Worm (Caenorhabditis elegans) whole organism, L3 larva: ENCODE results near the gene tat-4.

ENCODE experiments used
- R02D3.7 ChIP-seq: fragments of 150-350 bp; optimal IDR thresholded peaks from 2 replicates; lab custom pipeline; 2014; ENCODE audit warnings: missing biosample characterization, missing genetic modification characterization
- ZK546.5 ChIP-seq: sonication (generic microtip); optimal IDR thresholded peaks from 2 replicates; lab custom pipeline; 2017; ENCODE audit warnings: missing biosample characterization, missing genetic modification characterization
- ama-1 ChIP-seq: fragments of 150-350 bp; optimal IDR thresholded peaks from 2 replicates; lab custom pipeline; 2018
- ceh-16 ChIP-seq: sonication (generic microtip); optimal IDR thresholded peaks from 2 replicates; lab custom pipeline; 2017; ENCODE audit warnings: missing biosample characterization, missing genetic modification characterization
- ceh-28 ChIP-seq: fragments of 150-350 bp; optimal IDR thresholded peaks from 2 replicates; lab custom pipeline; 2014; ENCODE audit warnings: missing biosample characterization, missing genetic modification reagents, missing genetic modification characterization
- daf-12 ChIP-seq: fragments of 150-350 bp; optimal IDR thresholded peaks from 2 replicates; lab custom pipeline; 2014; ENCODE audit warnings: missing biosample characterization, missing genetic modification reagents, missing genetic modification characterization
- elt-1 ChIP-seq: fragments of 150-350 bp; optimal IDR thresholded peaks from 2 replicates; lab custom pipeline; 2014; ENCODE audit warnings: missing biosample characterization, missing genetic modification characterization
- elt-3 ChIP-seq, 3 experiments: fragments of 150-350 bp in 1 of 3; sonication (generic microtip) in 2 of 3; optimal IDR thresholded peaks; 2 replicates in 2 of 3; 4 replicates in 1 of 3; lab custom pipeline; 2014 to 2017; ENCODE audit warnings: missing biosample characterization in 3 of 3, missing genetic modification characterization in 3 of 3
- eor-1 ChIP-seq, 2 experiments: fragments of 150-350 bp; optimal IDR thresholded peaks; 2 replicates each; lab custom pipeline; 2014 to 2018; ENCODE audit warnings: missing biosample characterization in 2 of 2, missing genetic modification characterization in 2 of 2
- fkh-10 ChIP-seq: sonication (generic microtip); optimal IDR thresholded peaks from 2 replicates; lab custom pipeline; 2017; ENCODE audit warnings: missing biosample characterization, missing genetic modification reagents, missing genetic modification characterization
- fkh-2 ChIP-seq: fragments of 150-350 bp; optimal IDR thresholded peaks from 2 replicates; lab custom pipeline; 2014; ENCODE audit warnings: missing biosample characterization, missing genetic modification reagents, missing genetic modification characterization
- fos-1 ChIP-seq: fragments of 150-350 bp; optimal IDR thresholded peaks from 2 replicates; lab custom pipeline; 2014; ENCODE audit warnings: missing biosample characterization, missing genetic modification characterization
- jun-1 ChIP-seq: fragments of 150-350 bp; optimal IDR thresholded peaks from 2 replicates; lab custom pipeline; 2014; ENCODE audit warnings: missing biosample characterization, missing genetic modification reagents, missing genetic modification characterization
- lin-15B ChIP-seq: fragments of 150-350 bp; optimal IDR thresholded peaks from 2 replicates; lab custom pipeline; 2014; ENCODE audit warnings: missing biosample characterization, missing genetic modification characterization
- lin-39 ChIP-seq: fragments of 150-350 bp; optimal IDR thresholded peaks from 2 replicates; lab custom pipeline; 2018; ENCODE audit warnings: missing biosample characterization, missing genetic modification reagents, missing genetic modification characterization
- lsy-12 ChIP-seq: sonication (generic microtip); optimal IDR thresholded peaks from 2 replicates; lab custom pipeline; 2016; ENCODE audit warnings: mild to moderate bottlenecking, missing genetic modification characterization, missing compliant biosample characterization
- mdl-1 ChIP-seq: fragments of 150-350 bp; optimal IDR thresholded peaks from 2 replicates; lab custom pipeline; 2014; ENCODE audit warnings: missing biosample characterization, missing genetic modification characterization
- mml-1 ChIP-seq: fragments of 150-350 bp; sonication (generic microtip); optimal IDR thresholded peaks from 3 replicates; lab custom pipeline; 2014; ENCODE audit warnings: missing biosample characterization, missing genetic modification characterization
- nfya-1 ChIP-seq: sonication (generic microtip); optimal IDR thresholded peaks from 2 replicates; lab custom pipeline; 2017; ENCODE audit warnings: missing genetic modification characterization, mild to moderate bottlenecking, missing compliant biosample characterization, antibody characterized with exemption, moderate library complexity; ENCODE audit not compliant: insufficient read depth
- nhr-11 ChIP-seq: fragments of 150-350 bp; optimal IDR thresholded peaks from 2 replicates; lab custom pipeline; 2014; ENCODE audit warnings: missing biosample characterization, missing genetic modification characterization
- nhr-12 ChIP-seq: fragments of 150-350 bp; optimal IDR thresholded peaks from 2 replicates; lab custom pipeline; 2014; ENCODE audit warnings: missing biosample characterization, missing genetic modification characterization
- nhr-23 ChIP-seq: fragments of 150-350 bp; optimal IDR thresholded peaks from 2 replicates; lab custom pipeline; 2014; ENCODE audit warnings: missing biosample characterization, missing genetic modification reagents, missing genetic modification characterization
- nhr-25 ChIP-seq: sonication (generic microtip); optimal IDR thresholded peaks from 2 replicates; lab custom pipeline; 2017; ENCODE audit warnings: missing biosample characterization, missing genetic modification characterization
- nhr-28 ChIP-seq: fragments of 150-350 bp; optimal IDR thresholded peaks from 2 replicates; lab custom pipeline; 2014; ENCODE audit warnings: missing biosample characterization, missing genetic modification characterization
- nhr-43 ChIP-seq: sonication (generic microtip); optimal IDR thresholded peaks from 2 replicates; lab custom pipeline; 2016; ENCODE audit warnings: mild to moderate bottlenecking, missing genetic modification characterization, missing compliant biosample characterization; ENCODE audit not compliant: poor library complexity, severe bottlenecking
- nhr-67 ChIP-seq: fragments of 150-350 bp; optimal IDR thresholded peaks from 2 replicates; lab custom pipeline; 2014; ENCODE audit warnings: missing biosample characterization, missing genetic modification characterization
- pha-4 ChIP-seq: fragments of 150-350 bp; optimal IDR thresholded peaks from 2 replicates; lab custom pipeline; 2014; ENCODE audit warnings: missing biosample characterization, missing genetic modification reagents, missing genetic modification characterization
- pqm-1 ChIP-seq: fragments of 150-350 bp; optimal IDR thresholded peaks from 2 replicates; lab custom pipeline; 2017; ENCODE audit warnings: missing biosample characterization, missing genetic modification characterization, inconsistent platforms
- skn-1 ChIP-seq: fragments of 150-350 bp; optimal IDR thresholded peaks from 2 replicates; lab custom pipeline; 2014; ENCODE audit warnings: missing biosample characterization, missing genetic modification characterization
- unc-39 ChIP-seq: sonication (generic microtip); optimal IDR thresholded peaks from 4 replicates; lab custom pipeline; 2017; ENCODE audit warnings: missing biosample characterization, missing genetic modification characterization
- unc-62 ChIP-seq: fragments of 150-350 bp; sonication (generic microtip); optimal IDR thresholded peaks from 4 replicates; lab custom pipeline; 2014; ENCODE audit warnings: missing biosample characterization, missing genetic modification reagents, missing genetic modification characterization
- zag-1 ChIP-seq: fragments of 150-350 bp; optimal IDR thresholded peaks from 2 replicates; lab custom pipeline; 2014; ENCODE audit warnings: missing biosample characterization, missing genetic modification characterization
- ztf-11 ChIP-seq: fragments of 150-350 bp; optimal IDR thresholded peaks from 2 replicates; lab custom pipeline; 2014; ENCODE audit warnings: missing biosample characterization, missing genetic modification characterization
- ztf-4 ChIP-seq: fragments of 150-350 bp; optimal IDR thresholded peaks from 2 replicates; lab custom pipeline; 2014; ENCODE audit warnings: missing biosample characterization, missing genetic modification characterization

The tat-4 gene

DNA sequence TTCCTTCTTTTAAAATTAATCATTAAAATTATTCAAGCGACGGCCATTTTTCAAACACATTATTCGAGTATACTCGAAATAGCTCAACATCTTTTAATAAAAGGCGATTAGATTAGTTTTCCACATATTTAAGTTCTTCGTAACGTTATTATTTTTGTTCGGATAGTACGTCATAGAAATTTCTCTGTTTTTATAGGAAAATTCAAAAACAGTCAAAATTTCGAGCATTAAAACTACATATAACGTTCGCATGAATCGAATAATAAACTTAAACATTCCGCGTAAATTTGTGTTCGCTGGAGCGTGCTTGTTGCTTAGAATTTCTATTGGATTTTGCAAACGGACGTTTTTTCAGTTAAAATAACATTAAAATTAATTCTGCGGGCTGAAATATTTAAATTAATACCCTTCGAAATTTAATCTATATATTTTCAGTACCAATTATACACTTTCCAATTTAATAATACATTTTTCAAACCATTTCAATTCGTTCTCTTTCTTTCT lies 1.2 kb upstream of the tat-4 start, which contains the start of gene blos-4:
TSS of gene blos-4 (plus strand) at position 51 of the 504 bp plus-strand sequence.
- TF ChIP-seq fkh-10 (GFP tag; lab: Kevin White, UChicago): no peak
- TF ChIP-seq nhr-43 (tag; lab: Kevin White, UChicago): no peak
- TF ChIP-seq zag-1: no peak
- no peak for TF ChIP-seq lin-15B (tag; lab: Kevin White, UChicago)
- no peak for TF ChIP-seq ztf-4 (tag; lab: Kevin White, UChicago)
- no peak for TF ChIP-seq nhr-11
- no peak for TF ChIP-seq elt-3 (tag; optimal IDR thresholded peaks at IDR 0.05; lab: Kevin White, UChicago)
- no peak for TF ChIP-seq unc-62 (GFP tag; lab: Kevin White, UChicago)
- TF ChIP-seq lsy-12 (tag; lab: Kevin White, UChicago): no peak
- TF ChIP-seq elt-1 (tag; lab: Kevin White, UChicago): no peak
- TF ChIP-seq nhr-23: no peak
- TF ChIP-seq lin-39 (tag; lab: Kevin White, UChicago): no peak
- no peak for TF ChIP-seq nfya-1 (tag; lab: Kevin White, UChicago)
- no peak for TF ChIP-seq ceh-28 (tag; lab: Kevin White, UChicago)
- no peak for TF ChIP-seq ama-1 (lab: Kevin White, UChicago)
- TF ChIP-seq unc-39 (tag; lab: Kevin White, UChicago): no peak
- no peak for TF ChIP-seq nhr-28 (tag; lab: Kevin White, UChicago)
- no peak for TF ChIP-seq mml-1 (tag; lab: Kevin White, UChicago)
- no peak for TF ChIP-seq ztf-11 (tag; lab: Kevin White, UChicago)
- no peak for TF ChIP-seq ceh-16 (tag; lab: Kevin White, UChicago)
- TF ChIP-seq, all 47 proteins: peak for 0

DNA sequence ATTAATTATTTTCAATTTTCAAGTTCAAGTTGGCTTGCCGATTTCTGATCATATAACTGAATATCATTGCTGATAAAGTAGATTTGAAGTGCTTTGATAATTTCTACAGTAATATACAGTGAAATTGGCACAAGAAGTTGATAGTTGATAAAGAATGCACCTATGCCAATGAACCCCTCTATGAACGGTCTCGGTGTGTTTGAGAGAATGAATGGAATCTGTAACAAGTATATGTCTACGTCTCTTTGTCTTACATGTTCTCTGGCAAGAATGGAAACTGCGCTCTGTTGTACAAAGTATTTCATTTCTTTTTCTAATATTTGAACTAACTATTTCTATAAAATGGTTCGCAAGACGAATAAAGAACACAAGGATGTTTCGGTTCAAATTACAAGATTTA lies 2.3 kb downstream of the tat-4 start, which contains the start of gene T24H7.8:
TSS of gene T24H7.8 (plus strand) at position 301 of the 400 bp plus-strand sequence.
- TF ChIP-seq nhr-25 (tag; lab: Kevin White, UChicago) (no peak), ceh-28 (tag; lab: Kevin White, UChicago) (no peak), ZK546.5 (tag; lab: Kevin White, UChicago) (no peak), lin-15B (tag; lab: Kevin White, UChicago) (no peak), jun-1 (no peak), fos-1 (tag; lab: Kevin White, UChicago) (no peak), pqm-1 (tag; lab: Kevin White, UChicago) (no peak), ama-1 (lab: Kevin White, UChicago) (no peak), lin-39 (tag; lab: Kevin White, UChicago) (no peak), nhr-67 (tag; lab: Kevin White, UChicago) (no peak), fkh-2 (no peak), ztf-4 (tag; lab: Kevin White, UChicago) (no peak), nhr-12 (tag; lab: Kevin White, UChicago) (no peak), unc-39 (tag; lab: Kevin White, UChicago) (no peak), nhr-28 (tag; lab: Kevin White, UChicago) (no peak), R02D3.7 (tag; lab: Kevin White, UChicago) (no peak), nfya-1 (tag; lab: Kevin White, UChicago) (no peak), eor-1 (tag; optimal IDR thresholded peaks at IDR 0.05; lab: Kevin White, UChicago) (no peak), skn-1 (tag; lab: Kevin White, UChicago) (no peak)

DNA sequence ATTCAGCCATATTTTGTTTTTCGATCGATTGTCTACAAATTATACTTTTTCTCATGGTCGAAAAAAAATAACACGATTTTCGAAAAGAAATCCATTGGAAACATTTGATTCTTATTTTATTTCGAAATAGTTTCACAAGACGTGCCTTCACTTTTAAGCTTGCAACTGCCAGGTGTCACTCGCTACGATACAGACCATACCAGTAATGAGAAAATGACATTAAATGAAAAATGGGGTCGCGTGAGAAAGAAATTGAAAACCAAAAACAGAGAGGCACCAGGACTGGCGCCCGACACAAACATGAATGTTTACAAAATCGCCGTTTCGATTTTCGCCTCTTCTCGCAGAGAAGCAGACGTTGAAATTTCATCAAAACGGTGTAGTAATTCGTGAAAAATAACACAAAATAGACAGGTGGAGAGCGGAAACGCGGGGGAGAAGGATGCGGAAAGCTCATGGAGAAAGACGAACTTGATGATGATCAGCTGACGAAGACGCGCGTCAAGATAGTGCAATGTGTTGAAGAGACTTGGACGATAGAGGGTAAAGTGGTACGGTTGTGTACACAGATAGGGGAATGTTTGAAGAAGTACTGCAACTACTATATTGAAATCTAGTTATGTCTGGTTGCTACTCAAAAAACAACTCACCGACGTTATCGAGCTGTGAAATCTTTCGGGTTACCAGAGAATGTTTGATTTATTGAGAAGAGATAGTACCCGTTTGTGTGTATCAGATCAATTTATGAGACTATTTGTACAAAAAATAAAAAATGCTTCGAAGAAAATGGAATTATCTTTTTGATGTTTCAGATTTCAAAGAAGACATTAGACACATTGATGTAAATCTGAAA lies 7.8 kb downstream of the tat-4 start:
- TF ChIP-seq elt-1 (tag; lab: Kevin White, UChicago) (peak; percentile 81), nhr-11 (no peak), mdl-1 (tag; lab: Kevin White, UChicago) (no peak), nhr-28 (tag; lab: Kevin White, UChicago) (no peak), pha-4 (tag; lab: Kevin White, UChicago) (peak; percentile 87), daf-12 (no peak)
- TF ChIP-seq, all 47 proteins: peak for 2
